Worm (Caenorhabditis elegans) whole organism, early embryonic: ENCODE results near the gene brap-2.

ENCODE experiments used
- B0310.2 ChIP-seq: sonication (generic microtip); optimal IDR thresholded peaks from 2 replicates; lab custom pipeline; 2016; ENCODE audit warnings: mild to moderate bottlenecking, missing genetic modification characterization, missing compliant biosample characterization
- F13C5.2 ChIP-seq: sonication (generic microtip); optimal IDR thresholded peaks from 2 replicates; lab custom pipeline; 2017; ENCODE audit warnings: mild to moderate bottlenecking, missing genetic modification characterization, inconsistent platforms, missing compliant biosample characterization
- aly-1 ChIP-seq: sonication (generic microtip); optimal IDR thresholded peaks from 2 replicates; lab custom pipeline; 2016; ENCODE audit warnings: missing genetic modification characterization, missing compliant biosample characterization
- ama-1 ChIP-seq: fragments of 150-350 bp; optimal IDR thresholded peaks from 2 replicates; lab custom pipeline; 2014
- ceh-13 ChIP-seq: fragments of 200-800 bp; sonication (Bioruptor generic); optimal IDR thresholded peaks from 2 replicates; lab custom pipeline; 2018; ENCODE audit warnings: mild to moderate bottlenecking, missing genetic modification characterization, missing compliant biosample characterization
- ceh-36 ChIP-seq: sonication (generic microtip); optimal IDR thresholded peaks from 2 replicates; lab custom pipeline; 2016; ENCODE audit warnings: missing genetic modification characterization, inconsistent platforms, missing compliant biosample characterization
- ets-7 ChIP-seq: sonication (generic microtip); optimal IDR thresholded peaks from 2 replicates; lab custom pipeline; 2016; ENCODE audit warnings: missing genotype, missing genetic modification characterization, missing compliant biosample characterization
- flt-1 ChIP-seq: fragments of 200-800 bp; sonication (Bioruptor generic); IDR thresholded peaks from 2 replicates; pipeline ENCODE4 v1.3.6; 2022; ENCODE audit warnings: missing genetic modification characterization, missing compliant biosample characterization
- hmbx-1 ChIP-seq: sonication (generic microtip); optimal IDR thresholded peaks from 2 replicates; lab custom pipeline; 2016; ENCODE audit warnings: mild to moderate bottlenecking, missing genetic modification characterization, missing compliant biosample characterization
- hmg-4 ChIP-seq: fragments of 200-800 bp; sonication (Bioruptor generic); optimal IDR thresholded peaks from 2 replicates; lab custom pipeline; 2018; ENCODE audit warnings: mild to moderate bottlenecking, missing genetic modification characterization, missing compliant biosample characterization
- hnd-1 ChIP-seq: sonication (generic microtip); optimal IDR thresholded peaks from 2 replicates; lab custom pipeline; 2016; ENCODE audit warnings: missing genetic modification characterization, missing compliant biosample characterization
- pes-1 ChIP-seq: fragments of 200-800 bp; sonication (Bioruptor generic); IDR thresholded peaks from 2 replicates; pipeline ENCODE4 v1.3.6; 2022; ENCODE audit warnings: missing genetic modification reagents, missing genetic modification characterization, missing compliant biosample characterization
- scrt-1 ChIP-seq: fragments of 200-800 bp; sonication (Bioruptor generic); IDR thresholded peaks from 2 replicates; pipeline ENCODE4 v1.3.6; 2022; ENCODE audit warnings: missing genetic modification characterization, missing compliant biosample characterization
- sea-1 ChIP-seq: fragments of 200-800 bp; sonication (Bioruptor generic); conservative IDR thresholded peaks from 2 replicates; pipeline ENCODE4 v1.3.6; 2022; ENCODE audit warnings: missing genetic modification characterization, missing compliant biosample characterization
- tbx-11 ChIP-seq: fragments of 200-800 bp; sonication (Bioruptor generic); IDR thresholded peaks from 2 replicates; pipeline ENCODE4 v1.3.6; 2022; ENCODE audit warnings: missing genetic modification characterization, missing compliant biosample characterization
- tbx-37 ChIP-seq: fragments of 200-800 bp; sonication (Bioruptor generic); conservative IDR thresholded peaks from 2 replicates; pipeline ENCODE4 v1.3.6; 2022; ENCODE audit warnings: missing genetic modification reagents, missing genetic modification characterization, missing compliant biosample characterization
- tra-4 ChIP-seq: sonication (generic microtip); optimal IDR thresholded peaks from 2 replicates; lab custom pipeline; 2017; ENCODE audit warnings: missing genetic modification characterization, missing compliant biosample characterization

brap-2 gene

ce11 chrII:5358137-5358745 is 34.7 kb downstream of the brap-2 start, which contains the start of the genes F09E5.11 and bmy-1:
F09E5.11 (minus strand) TSS chrII:5358187.
bmy-1 (plus strand) TSS chrII:5358695.
- TF ChIP-seq ama-1 (lab: Kevin White, UChicago), result no peak
- no peak for TF ChIP-seq hnd-1
- peak; percentile 74 for TF ChIP-seq hmg-4
- TF ChIP-seq flt-1 (GFP tag; lab: Robert Waterston, UW), result 0 out of 2 replicates have a peak, but pooled peaks have one; percentile 11
- TF ChIP-seq tra-4 (tag; lab: Kevin White, UChicago), result no peak
- TF ChIP-seq tbx-11 (GFP tag; lab: Robert Waterston, UW), result 0 out of 2 replicates have a peak, but pooled peaks have one; percentile 42
- TF ChIP-seq aly-1 (tag; lab: Kevin White, UChicago), result no peak
- TF ChIP-seq ceh-36 (tag; lab: Kevin White, UChicago), result no peak
- peak; percentile 74 for TF ChIP-seq pes-1 (GFP tag; lab: Robert Waterston, UW)
- TF ChIP-seq scrt-1 (GFP tag; lab: Robert Waterston, UW), result no peak
- 0 out of 2 replicates have a peak, but pooled peaks have one; percentile 23 for TF ChIP-seq sea-1 (GFP tag; lab: Robert Waterston, UW)
- TF ChIP-seq tbx-37 (GFP tag; lab: Robert Waterston, UW), result peak; percentile 79
- no peak for TF ChIP-seq hmbx-1 (tag; lab: Kevin White, UChicago)
- TF ChIP-seq ceh-13 (GFP tag; lab: Kevin White, UChicago), result peak; percentile 21
- TF ChIP-seq ets-7 (tag; lab: Kevin White, UChicago), result peak; percentile 23
- peak; percentile 61 for TF ChIP-seq F13C5.2 (tag; lab: Kevin White, UChicago)

- TF ChIP-seq hmg-4 (no peak), scrt-1 (GFP tag; lab: Robert Waterston, UW) (no peak), aly-1 (tag; lab: Kevin White, UChicago) (no peak)
Measured at ce11 chrII:5355384-5355783, 37.6 kb downstream of the brap-2 start, which contains the start of gene srg-69. srg-69 (plus strand) TSS chrII:5355684.

ce11 chrII:5353642-5354041 is 39.3 kb downstream of the brap-2 start:
- TF ChIP-seq hmg-4 (no peak), pes-1 (GFP tag; lab: Robert Waterston, UW) (peak; percentile 46; the same call in 1 of the 2 replicates), sea-1 (GFP tag; lab: Robert Waterston, UW) (no peak)

DNA sequence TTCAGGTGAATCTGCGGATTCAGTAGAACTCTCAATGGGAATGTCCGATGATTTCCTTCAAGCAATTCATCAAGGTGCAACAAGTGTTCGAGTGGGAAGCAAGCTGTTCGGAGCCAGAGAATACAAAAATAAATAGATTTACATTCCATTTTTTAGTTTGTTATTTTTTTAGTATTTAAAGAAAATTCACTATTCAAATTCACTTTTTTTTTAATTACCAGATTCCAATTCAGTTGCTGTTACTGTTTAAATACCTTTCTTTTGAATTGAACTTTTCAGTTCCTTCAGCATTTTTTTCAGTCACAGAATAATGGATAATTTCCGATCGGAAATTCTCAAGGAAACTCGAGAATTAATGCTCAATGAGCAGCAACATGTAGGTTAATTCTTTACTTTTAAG is 41.2 kb downstream of the brap-2 start, which contains the start of gene F09E5.7:
F09E5.7 (plus strand) TSS at position 301 of the 400 bp plus-strand sequence.
- TF ChIP-seq F13C5.2 (tag; lab: Kevin White, UChicago), result no peak
- TF ChIP-seq hmbx-1 (tag; lab: Kevin White, UChicago), result no peak
- TF ChIP-seq aly-1 (tag; lab: Kevin White, UChicago), result no peak
- TF ChIP-seq ceh-36 (tag; lab: Kevin White, UChicago), result no peak
- no peak for TF ChIP-seq scrt-1 (GFP tag; lab: Robert Waterston, UW)
- no peak for TF ChIP-seq pes-1 (GFP tag; lab: Robert Waterston, UW)

DNA sequence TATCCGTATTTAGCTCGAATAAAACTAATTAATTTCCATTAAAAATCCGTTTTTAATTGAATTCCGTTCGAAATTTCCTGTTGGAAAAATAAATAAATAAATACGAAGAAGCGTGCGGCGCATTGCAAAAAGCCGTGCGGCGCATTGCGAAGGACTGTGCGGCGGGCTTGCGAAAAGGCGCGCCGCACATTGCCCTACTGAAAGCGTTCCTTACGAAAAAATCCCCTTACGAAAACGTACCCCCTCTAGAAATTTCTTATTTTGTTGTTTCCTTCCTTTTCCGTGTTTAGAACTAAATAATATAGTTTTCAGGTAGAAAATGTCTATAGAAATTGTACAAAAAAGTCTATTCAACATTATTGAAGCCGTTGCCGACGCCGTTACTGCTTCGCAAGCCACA is 42.6 kb downstream of the brap-2 start, which contains the start of gene F09E5.8:
F09E5.8 (plus strand) TSS at position 313 of the 400 bp plus-strand sequence.
- TF ChIP-seq tbx-11 (GFP tag; lab: Robert Waterston, UW) (peak; percentile 76), scrt-1 (GFP tag; lab: Robert Waterston, UW) (0 out of 2 replicates have a peak, but pooled peaks have one; percentile 35), pes-1 (GFP tag; lab: Robert Waterston, UW) (peak; percentile 81)

DNA sequence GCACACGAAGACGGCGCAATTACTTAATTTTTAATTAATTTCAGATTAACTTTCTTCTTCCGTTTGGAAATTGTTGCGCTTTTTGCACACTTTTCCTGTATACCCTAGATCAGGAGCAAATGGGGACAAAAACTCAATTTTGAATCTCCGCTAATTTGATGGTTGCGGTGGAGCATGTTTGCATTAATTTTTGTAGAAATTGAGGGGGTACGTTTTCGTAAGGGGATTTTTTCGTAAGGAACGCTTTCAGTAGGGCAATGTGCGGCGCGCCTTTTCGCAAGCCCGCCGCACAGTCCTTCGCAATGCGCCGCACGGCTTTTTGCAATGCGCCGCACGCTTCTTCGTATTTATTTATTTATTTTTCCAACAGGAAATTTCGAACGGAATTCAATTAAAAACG is 46.6 kb downstream of the brap-2 start:
- TF ChIP-seq scrt-1 (GFP tag; lab: Robert Waterston, UW) (peak; percentile 66; the same call in 1 of the 2 replicates), sea-1 (GFP tag; lab: Robert Waterston, UW) (peak; percentile 87), pes-1 (GFP tag; lab: Robert Waterston, UW) (peak; percentile 79; the same call in 1 of the 2 replicates), flt-1 (GFP tag; lab: Robert Waterston, UW) (0 out of 2 replicates have a peak, but pooled peaks have one; percentile 32), tbx-37 (GFP tag; lab: Robert Waterston, UW) (0 out of 2 replicates have a peak, but pooled peaks have one; percentile 35), tbx-11 (GFP tag; lab: Robert Waterston, UW) (peak; percentile 78; the same call in 1 of the 2 replicates)

DNA sequence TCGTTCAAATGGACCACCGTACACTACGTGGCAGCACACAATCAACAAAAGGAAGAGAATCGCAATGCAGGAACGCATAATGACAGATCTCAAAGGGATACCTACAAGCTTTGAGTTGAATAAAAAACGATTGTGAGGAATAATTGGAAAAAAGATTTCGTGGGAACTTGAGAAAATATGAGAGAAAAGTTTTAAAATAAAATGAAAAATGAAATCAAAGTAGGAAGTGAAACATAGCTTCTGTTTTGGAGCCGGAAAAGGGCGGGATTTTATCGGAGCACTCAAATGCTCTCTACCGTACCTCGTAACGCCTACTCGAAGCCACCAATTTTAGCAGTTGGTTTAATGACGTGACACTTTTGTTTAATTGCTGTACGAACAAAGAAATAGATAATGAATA is 48.2 kb downstream of the brap-2 start, which contains the start of gene F09E5.14:
F09E5.14 (minus strand) TSS at position 101 of the 400 bp plus-strand sequence.
- TF ChIP-seq aly-1 (tag; lab: Kevin White, UChicago), result no peak
- TF ChIP-seq ets-7 (tag; lab: Kevin White, UChicago), result no peak
- TF ChIP-seq B0310.2 (tag; lab: Kevin White, UChicago), result no peak
- no peak for TF ChIP-seq pes-1 (GFP tag; lab: Robert Waterston, UW)
- no peak for TF ChIP-seq tbx-37 (GFP tag; lab: Robert Waterston, UW)
- no peak for TF ChIP-seq hnd-1
- TF ChIP-seq hmg-4, result no peak

ce11 chrII:5342412-5342811 is 50.6 kb downstream of the brap-2 start:
- TF ChIP-seq tra-4 (tag; lab: Kevin White, UChicago) (no peak), ceh-36 (tag; lab: Kevin White, UChicago) (no peak), flt-1 (GFP tag; lab: Robert Waterston, UW) (no peak), ceh-13 (GFP tag; lab: Kevin White, UChicago) (no peak), sea-1 (GFP tag; lab: Robert Waterston, UW) (no peak), tbx-37 (GFP tag; lab: Robert Waterston, UW) (no peak), ets-7 (tag; lab: Kevin White, UChicago) (no peak), hnd-1 (no peak), hmg-4 (no peak), F13C5.2 (tag; lab: Kevin White, UChicago) (no peak), hmbx-1 (tag; lab: Kevin White, UChicago) (no peak), B0310.2 (tag; lab: Kevin White, UChicago) (no peak), tbx-11 (GFP tag; lab: Robert Waterston, UW) (no peak), aly-1 (tag; lab: Kevin White, UChicago) (no peak), pes-1 (GFP tag; lab: Robert Waterston, UW) (no peak)
